Worm (Caenorhabditis elegans) whole organism, early embryonic: ENCODE results near the gene kin-33.

Source experiments
- ama-1 ChIP-seq: fragments of 150-350 bp; optimal IDR thresholded peaks from 2 replicates; lab custom pipeline; 2014
- ceh-13 ChIP-seq: fragments of 200-800 bp; sonication (Bioruptor generic); optimal IDR thresholded peaks from 2 replicates; lab custom pipeline; 2018; ENCODE audit warnings: mild to moderate bottlenecking, missing genetic modification characterization, missing compliant biosample characterization
- ceh-36 ChIP-seq: sonication (generic microtip); optimal IDR thresholded peaks from 2 replicates; lab custom pipeline; 2016; ENCODE audit warnings: missing genetic modification characterization, inconsistent platforms, missing compliant biosample characterization
- flt-1 ChIP-seq: fragments of 200-800 bp; sonication (Bioruptor generic); IDR thresholded peaks from 2 replicates; pipeline ENCODE4 v1.3.6; 2022; ENCODE audit warnings: missing genetic modification characterization, missing compliant biosample characterization
- hmg-4 ChIP-seq: fragments of 200-800 bp; sonication (Bioruptor generic); optimal IDR thresholded peaks from 2 replicates; lab custom pipeline; 2018; ENCODE audit warnings: mild to moderate bottlenecking, missing genetic modification characterization, missing compliant biosample characterization
- hnd-1 ChIP-seq: sonication (generic microtip); optimal IDR thresholded peaks from 2 replicates; lab custom pipeline; 2016; ENCODE audit warnings: missing genetic modification characterization, missing compliant biosample characterization
- scrt-1 ChIP-seq: fragments of 200-800 bp; sonication (Bioruptor generic); IDR thresholded peaks from 2 replicates; pipeline ENCODE4 v1.3.6; 2022; ENCODE audit warnings: missing genetic modification characterization, missing compliant biosample characterization
- tbx-11 ChIP-seq: fragments of 200-800 bp; sonication (Bioruptor generic); IDR thresholded peaks from 2 replicates; pipeline ENCODE4 v1.3.6; 2022; ENCODE audit warnings: missing genetic modification characterization, missing compliant biosample characterization
- tbx-37 ChIP-seq: fragments of 200-800 bp; sonication (Bioruptor generic); conservative IDR thresholded peaks from 2 replicates; pipeline ENCODE4 v1.3.6; 2022; ENCODE audit warnings: missing genetic modification reagents, missing genetic modification characterization, missing compliant biosample characterization

ce11 chrV:238094-238493 is 3.6 kb upstream of the kin-33 start, which contains the start of gene R02C2.1:
- no peak for TF ChIP-seq tbx-11 (GFP tag; lab: Robert Waterston, UW)
- TF ChIP-seq ceh-36 (tag; lab: Kevin White, UChicago) = no peak
- no peak for TF ChIP-seq tbx-37
- no peak for TF ChIP-seq hmg-4 (GFP tag; lab: Kevin White, UChicago)
- no peak for TF ChIP-seq flt-1 (GFP tag; lab: Robert Waterston, UW)
- no peak for TF ChIP-seq ama-1 (lab: Kevin White, UChicago)
- TF ChIP-seq scrt-1 = no peak
- no peak for TF ChIP-seq ceh-13 (GFP tag; lab: Kevin White, UChicago)
- no peak for TF ChIP-seq hnd-1 (tag; lab: Kevin White, UChicago)
